Worm (Caenorhabditis elegans) whole organism, L2 larva: Measurements from ENCODE around the gene Y67D8C.22.

Source experiments
- F13H6.1 ChIP-seq: sonication (generic microtip); optimal IDR thresholded peaks from 2 replicates; lab custom pipeline; 2016; ENCODE audit warnings: missing genetic modification characterization, missing compliant biosample characterization
- gmeb-1 ChIP-seq: fragments of 150-350 bp; optimal IDR thresholded peaks from 2 replicates; lab custom pipeline; 2014; ENCODE audit warnings: missing biosample characterization, missing genetic modification characterization
- lin-39 ChIP-seq: fragments of 150-350 bp; optimal IDR thresholded peaks from 2 replicates; lab custom pipeline; 2014; ENCODE audit warnings: missing biosample characterization, missing genetic modification reagents, missing genetic modification characterization
- mab-5 ChIP-seq: fragments of 150-350 bp; optimal IDR thresholded peaks from 2 replicates; lab custom pipeline; 2014; ENCODE audit warnings: missing biosample characterization, missing genetic modification characterization
- sma-9 ChIP-seq, 2 experiments: fragments of 150-350 bp in 1 of 2; sonication (generic microtip) in 1 of 2; optimal IDR thresholded peaks; 2 replicates each; lab custom pipeline; 2014 to 2016; ENCODE audit warnings: missing genetic modification characterization in 2 of 2, mild to moderate bottlenecking in 1 of 2, missing biosample characterization in 1 of 2, missing compliant biosample characterization in 1 of 2, missing genetic modification reagents in 1 of 2, moderate library complexity in 1 of 2

DNA sequence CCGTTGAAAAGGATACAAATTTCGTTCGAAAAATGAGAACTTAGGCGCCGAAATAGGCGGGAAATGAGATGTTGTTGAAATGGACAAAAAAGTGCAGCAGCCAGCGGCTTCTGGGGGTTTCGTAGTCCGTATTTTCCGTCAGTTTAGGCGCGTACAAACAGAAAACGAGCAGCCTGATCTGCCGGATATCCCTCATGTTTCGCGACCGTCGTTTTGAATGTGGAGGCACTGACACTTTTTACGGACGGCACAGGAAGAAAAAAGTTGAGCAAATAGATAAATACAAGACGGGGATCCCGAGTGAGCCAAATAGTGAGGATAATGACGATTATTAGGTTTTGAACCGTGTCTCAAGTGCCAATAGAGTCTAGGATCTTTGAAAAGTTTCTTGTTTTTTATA, at the start of gene Y67D8C.22:
- TF ChIP-seq sma-9 (GFP tag; optimal IDR thresholded peaks at IDR 0.05; lab: Kevin White, UChicago) (no peak), sma-9 (tag; optimal IDR thresholded peaks at IDR 0.05; lab: Kevin White, UChicago) (no peak), F13H6.1 (tag; lab: Kevin White, UChicago) (no peak), mab-5 (no peak), lin-39 (tag; lab: Kevin White, UChicago) (no peak), gmeb-1 (no peak)
